Worm (Caenorhabditis elegans) whole organism, early embryonic: Measurements from ENCODE around the gene srg-62.

Source experiments
- B0310.2 ChIP-seq: sonication (generic microtip); optimal IDR thresholded peaks from 2 replicates; lab custom pipeline; 2016; ENCODE audit warnings: mild to moderate bottlenecking, missing genetic modification characterization, missing compliant biosample characterization
- F13C5.2 ChIP-seq: sonication (generic microtip); optimal IDR thresholded peaks from 2 replicates; lab custom pipeline; 2017; ENCODE audit warnings: mild to moderate bottlenecking, missing genetic modification characterization, inconsistent platforms, missing compliant biosample characterization
- aly-1 ChIP-seq: sonication (generic microtip); optimal IDR thresholded peaks from 2 replicates; lab custom pipeline; 2016; ENCODE audit warnings: missing genetic modification characterization, missing compliant biosample characterization
- ama-1 ChIP-seq: fragments of 150-350 bp; optimal IDR thresholded peaks from 2 replicates; lab custom pipeline; 2014
- ceh-13 ChIP-seq: fragments of 200-800 bp; sonication (Bioruptor generic); optimal IDR thresholded peaks from 2 replicates; lab custom pipeline; 2018; ENCODE audit warnings: mild to moderate bottlenecking, missing genetic modification characterization, missing compliant biosample characterization
- ceh-36 ChIP-seq: sonication (generic microtip); optimal IDR thresholded peaks from 2 replicates; lab custom pipeline; 2016; ENCODE audit warnings: missing genetic modification characterization, inconsistent platforms, missing compliant biosample characterization
- ets-7 ChIP-seq: sonication (generic microtip); optimal IDR thresholded peaks from 2 replicates; lab custom pipeline; 2016; ENCODE audit warnings: missing genotype, missing genetic modification characterization, missing compliant biosample characterization
- flt-1 ChIP-seq: fragments of 200-800 bp; sonication (Bioruptor generic); IDR thresholded peaks from 2 replicates; pipeline ENCODE4 v1.3.6; 2022; ENCODE audit warnings: missing genetic modification characterization, missing compliant biosample characterization
- hmbx-1 ChIP-seq: sonication (generic microtip); optimal IDR thresholded peaks from 2 replicates; lab custom pipeline; 2016; ENCODE audit warnings: mild to moderate bottlenecking, missing genetic modification characterization, missing compliant biosample characterization
- hmg-4 ChIP-seq: fragments of 200-800 bp; sonication (Bioruptor generic); optimal IDR thresholded peaks from 2 replicates; lab custom pipeline; 2018; ENCODE audit warnings: mild to moderate bottlenecking, missing genetic modification characterization, missing compliant biosample characterization
- hnd-1 ChIP-seq: sonication (generic microtip); optimal IDR thresholded peaks from 2 replicates; lab custom pipeline; 2016; ENCODE audit warnings: missing genetic modification characterization, missing compliant biosample characterization
- pes-1 ChIP-seq: fragments of 200-800 bp; sonication (Bioruptor generic); IDR thresholded peaks from 2 replicates; pipeline ENCODE4 v1.3.6; 2022; ENCODE audit warnings: missing genetic modification reagents, missing genetic modification characterization, missing compliant biosample characterization
- scrt-1 ChIP-seq: fragments of 200-800 bp; sonication (Bioruptor generic); IDR thresholded peaks from 2 replicates; pipeline ENCODE4 v1.3.6; 2022; ENCODE audit warnings: missing genetic modification characterization, missing compliant biosample characterization
- sea-1 ChIP-seq: fragments of 200-800 bp; sonication (Bioruptor generic); conservative IDR thresholded peaks from 2 replicates; pipeline ENCODE4 v1.3.6; 2022; ENCODE audit warnings: missing genetic modification characterization, missing compliant biosample characterization
- tbx-11 ChIP-seq: fragments of 200-800 bp; sonication (Bioruptor generic); IDR thresholded peaks from 2 replicates; pipeline ENCODE4 v1.3.6; 2022; ENCODE audit warnings: missing genetic modification characterization, missing compliant biosample characterization
- tbx-37 ChIP-seq: fragments of 200-800 bp; sonication (Bioruptor generic); conservative IDR thresholded peaks from 2 replicates; pipeline ENCODE4 v1.3.6; 2022; ENCODE audit warnings: missing genetic modification reagents, missing genetic modification characterization, missing compliant biosample characterization
- tra-4 ChIP-seq: sonication (generic microtip); optimal IDR thresholded peaks from 2 replicates; lab custom pipeline; 2017; ENCODE audit warnings: missing genetic modification characterization, missing compliant biosample characterization

srg-62 gene

ce11 chrV:2690948-2691347 lies 51.2 kb downstream of the srg-62 start:
- no peak for TF ChIP-seq scrt-1 (GFP tag; lab: Robert Waterston, UW)
- no peak for TF ChIP-seq ceh-36 (tag; lab: Kevin White, UChicago)
- no peak for TF ChIP-seq tra-4 (tag; lab: Kevin White, UChicago)
- TF ChIP-seq ama-1 (lab: Kevin White, UChicago), result no peak
- TF ChIP-seq aly-1 (tag; lab: Kevin White, UChicago), result no peak
- TF ChIP-seq B0310.2 (tag; lab: Kevin White, UChicago), result no peak
- no peak for TF ChIP-seq tbx-11 (GFP tag; lab: Robert Waterston, UW)
- TF ChIP-seq hmbx-1 (tag; lab: Kevin White, UChicago), result no peak
- no peak for TF ChIP-seq hmg-4
- no peak for TF ChIP-seq sea-1
- TF ChIP-seq ets-7 (tag; lab: Kevin White, UChicago), result no peak
- TF ChIP-seq F13C5.2 (tag; lab: Kevin White, UChicago), result no peak
- no peak for TF ChIP-seq ceh-13 (GFP tag; lab: Kevin White, UChicago)
- TF ChIP-seq tbx-37 (GFP tag; lab: Robert Waterston, UW), result no peak
- no peak for TF ChIP-seq flt-1 (GFP tag; lab: Robert Waterston, UW)

ce11 chrV:2690478-2690877 lies 51.7 kb downstream of the srg-62 start:
- TF ChIP-seq ceh-13 (GFP tag; lab: Kevin White, UChicago) (no peak), ama-1 (lab: Kevin White, UChicago) (no peak), aly-1 (tag; lab: Kevin White, UChicago) (no peak), tra-4 (tag; lab: Kevin White, UChicago) (no peak), flt-1 (GFP tag; lab: Robert Waterston, UW) (no peak), hnd-1 (tag; lab: Kevin White, UChicago) (no peak), B0310.2 (tag; lab: Kevin White, UChicago) (no peak), hmbx-1 (tag; lab: Kevin White, UChicago) (no peak), scrt-1 (GFP tag; lab: Robert Waterston, UW) (no peak), F13C5.2 (tag; lab: Kevin White, UChicago) (no peak), pes-1 (GFP tag; lab: Robert Waterston, UW) (no peak), ets-7 (tag; lab: Kevin White, UChicago) (no peak), tbx-37 (GFP tag; lab: Robert Waterston, UW) (no peak), sea-1 (no peak), tbx-11 (GFP tag; lab: Robert Waterston, UW) (no peak), ceh-36 (tag; lab: Kevin White, UChicago) (no peak), hmg-4 (no peak)
